Worm (Caenorhabditis elegans) whole organism, midembryonic: ENCODE results near the gene lsy-2.

Source experiments
- T22C8.4 ChIP-seq: fragments of 200-800 bp; sonication (Bioruptor generic); IDR thresholded peaks from 2 replicates; pipeline ENCODE4 v1.3.6; 2022; ENCODE audit warnings: missing genetic modification characterization, missing compliant biosample characterization
- med-1 ChIP-seq: sonication (generic microtip); optimal IDR thresholded peaks from 2 replicates; lab custom pipeline; 2017; ENCODE audit warnings: missing genetic modification characterization, mild to moderate bottlenecking, missing compliant biosample characterization, antibody characterized with exemption, missing genetic modification reagents; ENCODE audit not compliant: insufficient read depth
- ref-1 ChIP-seq: fragments of 200-800 bp; sonication (Bioruptor generic); conservative IDR thresholded peaks from 2 replicates; pipeline ENCODE4 v1.3.6; 2022; ENCODE audit warnings: missing genetic modification reagents, missing genetic modification characterization, missing compliant biosample characterization
- tab-1 ChIP-seq: fragments of 200-800 bp; sonication (Bioruptor generic); IDR thresholded peaks from 2 replicates; pipeline ENCODE4 v1.3.6; 2022; ENCODE audit warnings: missing genetic modification characterization, missing compliant biosample characterization
- ztf-23 ChIP-seq: fragments of 200-800 bp; sonication (Bioruptor generic); IDR thresholded peaks from 2 replicates; pipeline ENCODE4 v1.3.6; 2022; ENCODE audit warnings: missing genetic modification reagents, missing genetic modification characterization, missing compliant biosample characterization

DNA sequence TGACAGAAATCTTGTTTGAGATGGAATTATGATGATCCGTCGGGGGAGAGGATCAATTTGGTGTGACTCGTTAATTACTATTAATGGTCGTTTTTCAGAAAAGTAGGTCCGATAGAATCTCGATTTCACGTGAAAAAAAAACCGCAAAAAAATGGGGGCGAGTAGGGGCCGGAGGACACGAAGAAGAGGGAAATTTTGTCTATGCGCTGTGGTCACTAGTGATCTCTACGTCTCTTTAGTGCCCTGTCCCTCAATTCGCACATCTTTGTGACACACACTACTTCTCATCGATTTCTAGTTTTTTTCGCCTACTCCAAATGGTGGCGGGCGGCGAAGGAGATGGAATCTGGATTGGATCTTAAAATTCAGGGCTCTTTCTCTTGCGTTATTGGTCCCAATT is 51.1 kb downstream of the lsy-2 start:
- TF ChIP-seq tab-1 (GFP tag; lab: Robert Waterston, UW) (no peak), T22C8.4 (no peak), ztf-23 (0 out of 2 replicates have a peak, but pooled peaks have one; percentile 28), med-1 (no peak), ref-1 (GFP tag; lab: Robert Waterston, UW) (no peak)
